Fruit fly (Drosophila melanogaster) whole organism, adult: ENCODE measurements around the gene CG10383.

Experiments
- CG11617 ChIP-seq: fragments of 200-800 bp; sonication (Bioruptor generic); optimal IDR thresholded peaks from 2 replicates; lab custom pipeline; 2017; ENCODE audit warnings: mild to moderate bottlenecking, missing biosample characterization, missing genetic modification reagents, missing genetic modification characterization
- CG12768 ChIP-seq: fragments of 200-800 bp; sonication (Bioruptor generic); optimal IDR thresholded peaks from 2 replicates; lab custom pipeline; 2017; ENCODE audit warnings: missing biosample characterization, missing genetic modification characterization, mild to moderate bottlenecking, moderate library complexity, missing genetic modification reagents
- CG14711 ChIP-seq: fragments of 200-800 bp; sonication (Bioruptor generic); optimal IDR thresholded peaks from 2 replicates; lab custom pipeline; 2018; ENCODE audit warnings: missing biosample characterization, mild to moderate bottlenecking, missing genetic modification characterization, moderate library complexity
- CG1620 ChIP-seq: fragments of 200-800 bp; sonication (Bioruptor generic); optimal IDR thresholded peaks from 2 replicates; lab custom pipeline; 2016; ENCODE audit warnings: missing biosample characterization, missing genetic modification characterization
- CG33017 ChIP-seq: fragments of 200-800 bp; sonication (Bioruptor generic); optimal IDR thresholded peaks from 2 replicates; lab custom pipeline; 2018; ENCODE audit warnings: missing biosample characterization, mild to moderate bottlenecking, missing genetic modification characterization, moderate library complexity
- CG5204 ChIP-seq: fragments of 200-800 bp; sonication (Bioruptor generic); optimal IDR thresholded peaks from 2 replicates; lab custom pipeline; 2016; ENCODE audit warnings: missing biosample characterization, missing genetic modification characterization
- CG7045 ChIP-seq: fragments of 200-800 bp; sonication (Bioruptor generic); optimal IDR thresholded peaks from 2 replicates; lab custom pipeline; 2017; ENCODE audit warnings: missing biosample characterization, mild to moderate bottlenecking, missing genetic modification characterization
- CG7101 ChIP-seq: fragments of 200-800 bp; sonication (Bioruptor generic); optimal IDR thresholded peaks from 2 replicates; lab custom pipeline; 2018; ENCODE audit warnings: missing biosample characterization, mild to moderate bottlenecking, missing genetic modification characterization, moderate library complexity
- Clk ChIP-seq: fragments of 200-800 bp; sonication (Bioruptor generic); optimal IDR thresholded peaks from 2 replicates; lab custom pipeline; 2017; ENCODE audit warnings: missing biosample characterization, missing genetic modification characterization
- Crg-1 ChIP-seq: fragments of 200-800 bp; sonication (Bioruptor generic); optimal IDR thresholded peaks from 2 replicates; lab custom pipeline; 2016; ENCODE audit warnings: missing biosample characterization, missing genetic modification characterization
- Hr96 ChIP-seq: fragments of 200-800 bp; sonication (Bioruptor generic); optimal IDR thresholded peaks from 2 replicates; lab custom pipeline; 2016; ENCODE audit warnings: missing biosample characterization, missing genetic modification characterization
- Mnt ChIP-seq: fragments of 200-800 bp; sonication (Bioruptor generic); optimal IDR thresholded peaks from 2 replicates; lab custom pipeline; 2016; ENCODE audit warnings: missing biosample characterization, mild to moderate bottlenecking, missing genetic modification characterization
- bab1 ChIP-seq: fragments of 200-800 bp; sonication (Bioruptor generic); optimal IDR thresholded peaks from 3 replicates; lab custom pipeline; 2019; ENCODE audit warnings: missing biosample characterization, mild to moderate bottlenecking, missing genetic modification characterization, moderate library complexity
- cic ChIP-seq: fragments of 200-800 bp; sonication (Bioruptor generic); optimal IDR thresholded peaks from 2 replicates; lab custom pipeline; 2017; ENCODE audit warnings: missing biosample characterization, mild to moderate bottlenecking, missing genetic modification characterization, moderate library complexity
- cnc ChIP-seq, 2 experiments: fragments of >200 bp; optimal IDR thresholded peaks; 2 replicates each; lab custom pipeline; 2017
- kay ChIP-seq: fragments of 200-800 bp; sonication (Bioruptor generic); peaks from one replicate; lab custom pipeline; 2016; ENCODE audit warnings: missing biosample characterization, missing genetic modification characterization, borderline replicate concordance
- ovo ChIP-seq: fragments of 200-800 bp; sonication (Bioruptor generic); optimal IDR thresholded peaks from 2 replicates; lab custom pipeline; 2016; ENCODE audit warnings: missing biosample characterization, missing genetic modification characterization
- pad ChIP-seq: fragments of 200-800 bp; sonication (Bioruptor generic); optimal IDR thresholded peaks from 3 replicates; lab custom pipeline; 2017; ENCODE audit warnings: missing biosample characterization, missing genetic modification characterization, mild to moderate bottlenecking, moderate library complexity, missing genetic modification reagents
- tj ChIP-seq: fragments of 200-800 bp; sonication (Bioruptor generic); optimal IDR thresholded peaks from 3 replicates; lab custom pipeline; 2017; ENCODE audit warnings: missing biosample characterization, mild to moderate bottlenecking, missing genetic modification characterization, moderate library complexity
- toe ChIP-seq: fragments of 200-800 bp; sonication (Bioruptor generic); optimal IDR thresholded peaks from 2 replicates; lab custom pipeline; 2016; ENCODE audit warnings: missing biosample characterization, missing genetic modification characterization

CG10383 gene

DNA sequence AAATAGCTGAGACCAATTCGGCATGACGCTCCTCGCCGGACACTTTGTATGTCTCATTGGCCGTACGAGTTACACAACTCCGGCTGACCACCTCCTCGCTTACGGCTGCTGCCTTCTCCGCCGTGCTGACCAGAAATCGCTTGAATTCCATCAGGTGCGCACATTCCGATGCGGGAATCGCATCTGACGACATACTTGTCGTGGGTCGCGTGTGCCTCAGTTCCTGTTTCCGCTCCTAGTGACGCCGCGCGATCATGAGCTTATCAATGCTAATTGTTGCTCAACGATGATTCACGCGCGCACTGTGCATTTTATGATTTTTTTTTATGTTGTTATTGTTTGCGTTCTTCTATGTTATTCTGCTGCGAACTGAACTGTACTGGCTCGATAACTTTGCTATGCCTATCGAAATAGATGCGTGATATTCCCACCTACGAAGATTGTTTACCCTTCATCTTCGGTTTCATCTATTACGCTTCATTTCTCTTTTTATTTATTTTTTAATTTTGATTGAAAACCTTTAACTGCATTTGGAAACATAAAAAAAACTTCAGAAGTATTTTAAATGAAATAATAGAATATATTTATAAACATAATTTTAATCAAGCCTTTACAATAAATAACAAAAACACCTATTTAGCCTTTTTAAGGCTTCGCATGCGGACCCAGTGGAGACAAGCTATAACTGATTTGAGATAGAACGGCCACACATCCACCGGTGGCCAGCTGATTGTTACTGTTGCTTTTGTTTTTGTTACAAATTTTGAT lies 7.5 kb upstream of the CG10383 start, which contains the start of the genes CG10376 and CG10343:
CG10376 (minus strand) TSS at position 385 of the 768 bp plus-strand sequence.
CG10343 (plus strand) TSS at position 753 of the 768 bp plus-strand sequence.
- TF ChIP-seq Hr96 (GFP tag; lab: Kevin White, UChicago) (no peak), CG1620 (peak; percentile 64), Mnt (GFP tag; lab: Kevin White, UChicago) (peak; percentile 52), CG33017 (peak; percentile 85), ovo (GFP tag; lab: Kevin White, UChicago) (peak; percentile 69), Crg-1 (GFP tag; lab: Kevin White, UChicago) (peak; percentile 70), CG7101 (tag; lab: Kevin White, UChicago) (peak; percentile 91), toe (no peak), CG7045 (GFP tag; lab: Kevin White, UChicago) (peak; percentile 89), CG12768 (peak; percentile 84), tj (GFP tag; lab: Kevin White, UChicago) (peak; percentile 70), cnc (optimal IDR thresholded peaks at IDR 0.05; lab: Kevin White, UChicago) (no peak), CG14711 (tag; lab: Kevin White, UChicago) (peak; percentile 76), kay (GFP tag; lab: Kevin White, UChicago) (no peak), bab1 (GFP tag; lab: Kevin White, UChicago) (peak; percentile 83), cic (GFP tag; lab: Kevin White, UChicago) (peak; percentile 48), Clk (GFP tag; lab: Kevin White, UChicago) (peak; percentile 61), pad (GFP tag; lab: Kevin White, UChicago) (peak; percentile 74), CG11617 (peak; percentile 89), CG5204 (GFP tag; lab: Kevin White, UChicago) (no peak)

DNA sequence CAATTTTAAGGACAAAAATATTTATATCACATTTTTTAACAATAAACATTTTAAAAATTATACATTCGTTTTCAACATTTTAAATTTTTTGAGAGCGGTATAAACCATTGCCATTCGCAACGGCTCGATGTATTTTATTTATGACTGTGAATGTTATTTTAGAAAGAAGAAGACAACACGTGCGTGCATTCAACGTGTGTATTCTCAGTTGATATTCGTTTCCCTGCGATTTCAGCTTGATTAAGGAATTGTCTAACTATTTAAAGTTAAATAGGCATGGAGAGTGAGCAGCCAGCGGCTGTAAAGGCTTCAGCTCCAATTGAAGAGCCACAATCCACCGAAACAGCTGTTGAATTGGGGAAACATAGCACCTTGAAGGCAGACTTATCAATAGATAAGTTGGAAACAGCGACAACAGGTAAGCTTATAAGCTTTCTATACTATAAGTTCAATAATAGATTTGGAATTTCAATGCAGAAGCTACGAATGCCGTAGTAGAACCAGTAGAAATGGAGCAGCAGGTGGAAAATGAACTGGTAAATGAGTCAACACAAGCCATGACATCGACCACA lies 3.2 kb upstream of the CG10383 start, which contains the start of gene CG10341:
CG10341 (plus strand) TSS at position 156 of the 572 bp plus-strand sequence.
- TF ChIP-seq Clk (GFP tag; lab: Kevin White, UChicago) = no peak
- peak; percentile 39 for TF ChIP-seq CG11617
- TF ChIP-seq toe = no peak
- TF ChIP-seq CG12768 = no peak
- peak; percentile 99 for TF ChIP-seq Mnt (GFP tag; lab: Kevin White, UChicago)
- peak; percentile 38 for TF ChIP-seq bab1 (GFP tag; lab: Kevin White, UChicago)

DNA sequence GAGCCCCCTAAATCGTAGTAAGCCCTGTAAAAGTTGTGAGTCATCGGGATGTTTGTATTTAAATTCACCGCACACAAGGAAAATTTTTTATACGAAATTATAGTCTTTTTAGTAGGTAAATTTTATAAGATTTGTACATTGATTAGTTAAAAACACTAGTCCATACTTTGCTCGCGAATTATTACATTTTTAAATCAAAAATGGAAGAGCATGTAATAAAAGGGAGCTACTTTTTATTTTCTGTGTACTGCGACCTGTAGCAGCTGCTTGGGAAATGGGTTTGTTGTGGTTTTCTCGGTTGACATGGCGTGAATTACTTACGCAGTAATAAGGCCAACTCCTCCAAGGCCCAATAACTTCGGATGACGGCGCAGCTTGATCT lies 687 bp downstream of the CG10383 start:
- no peak for TF ChIP-seq Crg-1 (GFP tag; lab: Kevin White, UChicago)
- no peak for TF ChIP-seq cnc (optimal IDR thresholded peaks at IDR 0.05; lab: Kevin White, UChicago)
- no peak for TF ChIP-seq Hr96 (GFP tag; lab: Kevin White, UChicago)
- TF ChIP-seq toe = no peak
- peak; percentile 30 for TF ChIP-seq CG14711 (tag; lab: Kevin White, UChicago)
- no peak for TF ChIP-seq CG12768
- no peak for TF ChIP-seq ovo (GFP tag; lab: Kevin White, UChicago)
- peak; percentile 83 for TF ChIP-seq kay (GFP tag; lab: Kevin White, UChicago)
- no peak for TF ChIP-seq bab1 (GFP tag; lab: Kevin White, UChicago)
- no peak for TF ChIP-seq Clk (GFP tag; lab: Kevin White, UChicago)
- no peak for TF ChIP-seq CG11617
- peak; percentile 11 for TF ChIP-seq tj (GFP tag; lab: Kevin White, UChicago)

DNA sequence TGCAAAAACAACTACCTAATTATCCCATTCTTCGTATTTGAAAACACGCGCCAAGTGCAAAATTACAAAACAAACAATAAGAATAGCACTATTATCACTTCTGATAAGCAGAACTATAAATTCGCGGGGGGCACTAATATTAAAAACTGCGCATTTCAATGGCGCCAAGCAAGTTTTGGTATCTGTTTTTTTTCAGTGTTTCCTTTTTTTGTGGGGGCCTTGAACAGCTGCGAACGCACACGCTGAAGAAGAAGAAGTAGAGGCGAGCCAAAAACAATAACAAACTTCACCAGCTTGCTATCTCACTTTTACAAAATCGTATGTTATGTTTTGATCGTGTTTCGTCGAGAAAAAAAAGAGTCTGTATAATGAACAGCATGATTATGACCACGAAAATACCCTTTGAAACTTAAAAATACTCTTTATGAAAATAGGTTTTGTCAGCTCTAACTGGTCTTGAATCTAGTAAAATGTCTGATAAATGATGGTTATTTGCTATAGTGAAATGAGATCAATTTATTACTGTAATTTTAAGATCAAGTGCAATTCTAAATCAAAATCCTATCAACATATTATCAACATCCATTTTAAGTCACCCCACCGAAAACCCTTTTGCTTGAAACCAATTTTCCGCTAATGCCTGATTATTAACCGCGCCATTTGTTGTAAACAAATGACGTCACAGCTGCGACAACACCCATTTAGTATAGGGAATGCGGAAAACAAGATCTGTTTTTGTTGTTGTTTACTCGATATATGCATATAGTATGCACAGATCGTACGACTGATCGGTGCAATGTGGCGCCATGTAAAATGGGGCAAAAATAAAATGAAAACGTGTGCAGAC lies 1.3 kb downstream of the CG10383 start:
- TF ChIP-seq CG33017 = peak; percentile 0
- peak; percentile 0 for TF ChIP-seq pad (GFP tag; lab: Kevin White, UChicago)
- TF ChIP-seq CG1620 = no peak
- peak; percentile 43 for TF ChIP-seq CG7101 (tag; lab: Kevin White, UChicago)
- no peak for TF ChIP-seq cnc (optimal IDR thresholded peaks at IDR 0.05; lab: Kevin White, UChicago)
- peak; percentile 54 for TF ChIP-seq CG12768
- no peak for TF ChIP-seq toe
- TF ChIP-seq CG14711 (tag; lab: Kevin White, UChicago) = no peak
- TF ChIP-seq CG5204 (GFP tag; lab: Kevin White, UChicago) = no peak
- TF ChIP-seq cic (GFP tag; lab: Kevin White, UChicago) = peak; percentile 28
- peak; percentile 22 for TF ChIP-seq Crg-1 (GFP tag; lab: Kevin White, UChicago)
- TF ChIP-seq CG7045 (GFP tag; lab: Kevin White, UChicago) = peak; percentile 6
- peak; percentile 98 for TF ChIP-seq kay (GFP tag; lab: Kevin White, UChicago)
- TF ChIP-seq tj (GFP tag; lab: Kevin White, UChicago) = peak; percentile 10
- TF ChIP-seq ovo (GFP tag; lab: Kevin White, UChicago) = no peak
- TF ChIP-seq bab1 (GFP tag; lab: Kevin White, UChicago) = peak; percentile 91
- peak; percentile 6 for TF ChIP-seq Clk (GFP tag; lab: Kevin White, UChicago)
- peak; percentile 7 for TF ChIP-seq Hr96 (GFP tag; lab: Kevin White, UChicago)
- TF ChIP-seq Mnt (GFP tag; lab: Kevin White, UChicago) = peak; percentile 42
- TF ChIP-seq CG11617 = peak; percentile 38

DNA sequence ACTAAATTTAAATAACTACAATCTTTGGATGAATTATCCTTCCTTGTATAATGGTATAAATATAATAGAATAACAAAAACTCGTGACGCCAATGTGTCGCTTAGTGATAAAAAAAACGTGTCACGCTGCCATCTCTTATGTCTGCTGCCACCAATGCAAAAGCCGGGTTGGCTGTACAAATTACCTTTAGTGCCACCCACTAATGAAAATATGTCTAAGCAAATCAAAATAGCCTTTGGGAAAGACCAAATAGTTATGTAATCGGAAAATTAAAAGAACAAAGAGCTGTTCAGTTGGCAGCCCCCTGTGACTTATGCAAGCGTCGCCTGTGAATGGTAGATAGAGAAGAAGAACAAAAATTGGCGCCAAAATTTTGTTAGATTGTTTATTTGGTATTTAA lies 6.0 kb downstream of the CG10383 start, which contains the start of gene CG10336:
CG10336 (plus strand) TSS at position 153 of the 400 bp plus-strand sequence.
- TF ChIP-seq kay (GFP tag; lab: Kevin White, UChicago) = peak; percentile 84
- peak; percentile 50 for TF ChIP-seq Mnt (GFP tag; lab: Kevin White, UChicago)
- TF ChIP-seq CG5204 (GFP tag; lab: Kevin White, UChicago) = no peak
- TF ChIP-seq toe = no peak
- TF ChIP-seq cnc (optimal IDR thresholded peaks at IDR 0.05; lab: Kevin White, UChicago) = no peak
- no peak for TF ChIP-seq CG1620
- no peak for TF ChIP-seq tj (GFP tag; lab: Kevin White, UChicago)
- TF ChIP-seq CG14711 (tag; lab: Kevin White, UChicago) = peak; percentile 36
- no peak for TF ChIP-seq Crg-1 (GFP tag; lab: Kevin White, UChicago)
- no peak for TF ChIP-seq CG7101 (tag; lab: Kevin White, UChicago)
